Fruit fly (Drosophila melanogaster) whole organism, pupa: ENCODE results near the gene CG3226.

ENCODE experiments used
- CG10348 ChIP-seq: fragments of 200-800 bp; sonication (Bioruptor generic); IDR thresholded peaks from 2 replicates; pipeline ENCODE4 v1.3.6; 2022; ENCODE audit warnings: missing biosample characterization, missing genetic modification characterization
- CG13204 ChIP-seq: fragments of 200-800 bp; sonication (Bioruptor generic); optimal IDR thresholded peaks from 2 replicates; lab custom pipeline; 2018; ENCODE audit warnings: missing biosample characterization, mild to moderate bottlenecking, missing genetic modification characterization, moderate library complexity
- CG34367 ChIP-seq: fragments of 200-800 bp; sonication (Bioruptor generic); optimal IDR thresholded peaks from 2 replicates; lab custom pipeline; 2018; ENCODE audit warnings: missing biosample characterization, mild to moderate bottlenecking, missing genetic modification characterization
- CG8159 ChIP-seq: fragments of 200-800 bp; sonication (Bioruptor generic); optimal IDR thresholded peaks from 3 replicates; lab custom pipeline; 2018; ENCODE audit warnings: missing biosample characterization, mild to moderate bottlenecking, missing genetic modification characterization, moderate library complexity
- EcR ChIP-seq: fragments of 200-800 bp; sonication (Bioruptor generic); optimal IDR thresholded peaks from 3 replicates; lab custom pipeline; 2019; ENCODE audit warnings: missing biosample characterization, missing genetic modification characterization, mild to moderate bottlenecking, moderate library complexity, missing genetic modification reagents
- Pif1A ChIP-seq: fragments of 200-800 bp; sonication (Bioruptor generic); optimal IDR thresholded peaks from 3 replicates; lab custom pipeline; 2016; ENCODE audit warnings: missing biosample characterization, missing genetic modification characterization
- Snoo ChIP-seq: fragments of 200-800 bp; sonication (Bioruptor generic); optimal IDR thresholded peaks from 3 replicates; lab custom pipeline; 2017; ENCODE audit warnings: missing biosample characterization, mild to moderate bottlenecking, missing genetic modification characterization, inconsistent platforms
- gl ChIP-seq: fragments of 200-800 bp; sonication (Bioruptor generic); optimal IDR thresholded peaks from 2 replicates; lab custom pipeline; 2018; ENCODE audit warnings: missing biosample characterization, mild to moderate bottlenecking, missing genetic modification characterization

- TF ChIP-seq gl (tag; lab: Kevin White, UChicago) = no peak
- no peak for TF ChIP-seq Snoo (tag; lab: Kevin White, UChicago)
- TF ChIP-seq CG13204 = no peak
- TF ChIP-seq Pif1A = no peak
- TF ChIP-seq CG8159 (tag; lab: Kevin White, UChicago) = peak; percentile 24
- no peak for TF ChIP-seq CG34367
- no peak for TF ChIP-seq EcR
- no peak for TF ChIP-seq CG10348 (GFP tag; lab: Robert Waterston, UW)
Measured at dm6 chrX:6661880-6662279, 7.8 kb upstream of the CG3226 start.
